Fruit fly (Drosophila melanogaster): ENCODE results near the gene kmr.

kmr gene

DNA sequence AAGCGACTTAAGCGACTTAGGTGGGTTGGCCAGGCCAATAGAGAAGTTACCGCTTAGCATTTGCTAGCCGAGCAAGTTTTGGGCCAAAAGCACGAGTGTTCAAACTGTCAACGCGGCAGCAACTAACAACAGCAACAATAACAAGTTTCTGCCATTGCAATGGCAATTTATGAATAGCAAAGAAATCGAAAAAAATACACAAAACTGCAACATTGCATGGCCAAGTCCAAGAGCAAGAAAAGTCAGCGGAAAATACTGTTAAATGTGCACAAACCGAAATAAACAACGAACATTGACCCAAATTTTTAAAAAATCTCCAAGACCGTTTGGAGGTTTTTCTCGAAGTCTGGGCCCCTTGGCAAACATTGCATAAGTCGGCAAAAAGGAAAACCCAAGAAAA, 95.3 kb downstream of the kmr start (continued):
- TF ChIP-seq CG17328 (GFP tag; IDR thresholded peaks at IDR 0.05) = no peak
- TF ChIP-seq bcd (GFP tag; optimal IDR thresholded peaks at IDR 0.05) = no peak

DNA sequence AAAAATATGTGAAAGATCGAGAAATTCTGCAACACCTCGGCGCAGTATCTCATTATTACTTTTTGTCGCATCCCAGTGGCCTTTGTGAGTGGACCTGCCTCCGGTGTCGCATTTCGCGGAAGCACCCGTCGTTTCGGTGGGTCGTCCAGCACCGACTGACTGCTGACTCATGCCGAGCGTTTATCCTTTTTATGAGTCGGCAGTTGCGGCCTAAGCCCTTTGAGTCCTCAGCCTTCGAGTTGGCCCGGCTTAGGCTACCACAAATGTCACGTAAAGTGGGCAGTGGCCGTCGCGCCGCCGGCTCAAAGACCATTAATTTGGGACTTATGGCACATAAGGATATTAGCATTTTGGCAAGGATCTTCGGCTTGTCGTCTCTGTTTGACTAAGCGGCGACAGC, 96.7 kb downstream of the kmr start:
- TF ChIP-seq CG1024 (GFP tag; IDR thresholded peaks at IDR 0.05) (no peak), cad (GFP tag; optimal IDR thresholded peaks at IDR 0.05) (peak; percentile 60), zen (tag; optimal IDR thresholded peaks at IDR 0.05) (peak; percentile 94), tll (GFP tag; optimal IDR thresholded peaks at IDR 0.05) (peak in 1 of 2 experiments; percentile 95)

DNA sequence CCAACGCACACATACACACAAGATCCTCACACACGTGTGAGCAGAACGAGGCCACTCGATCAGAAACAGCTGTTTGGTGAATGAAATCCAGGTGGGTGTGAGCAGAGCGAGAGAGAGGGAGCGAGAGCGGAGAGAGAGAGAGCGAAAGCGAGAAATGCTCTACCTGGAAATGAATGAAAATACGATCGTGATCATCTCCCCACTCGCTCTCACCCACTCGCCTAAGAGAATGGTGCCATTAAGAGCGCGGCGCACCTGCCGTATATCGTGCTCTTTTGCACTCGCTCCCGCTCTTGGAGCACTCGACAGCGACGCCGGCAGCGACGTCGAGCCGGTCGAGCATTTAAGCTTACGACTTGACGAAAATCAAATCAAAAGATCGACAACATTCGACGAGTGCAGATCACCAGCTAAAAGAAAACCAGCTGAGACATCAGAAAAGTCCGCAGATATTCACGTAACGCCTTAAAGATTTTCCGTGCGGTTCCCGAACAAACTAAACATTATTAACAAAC, 97.8 kb downstream of the kmr start, which contains the start of the genes tal-1A, tal-2A, tal-3A and tal-AA:
TSS of gene tal-1A (plus strand) at position 374 of the 515 bp plus-strand sequence.
TSS of gene tal-2A (plus strand) at position 374 of the 515 bp plus-strand sequence.
TSS of gene tal-3A (plus strand) at position 374 of the 515 bp plus-strand sequence.
TSS of gene tal-AA (plus strand) at position 374 of the 515 bp plus-strand sequence.
- no peak for TF ChIP-seq MBD-R2 (GFP tag; IDR thresholded peaks at IDR 0.05)
- peak; percentile 87 for TF ChIP-seq lbe (GFP tag; optimal IDR thresholded peaks at IDR 0.05)
- no peak for TF ChIP-seq CG9437 (GFP tag; optimal IDR thresholded peaks at IDR 0.05)
- no peak for TF ChIP-seq H2.0 (GFP tag; IDR thresholded peaks at IDR 0.05)
- TF ChIP-seq unpg (GFP tag; optimal IDR thresholded peaks at IDR 0.05) = peak; percentile 6
- TF ChIP-seq ems (GFP tag; optimal IDR thresholded peaks at IDR 0.05) = peak; percentile 30
- TF ChIP-seq dimm (GFP tag; IDR thresholded peaks at IDR 0.05) = no peak
- TF ChIP-seq vvl (GFP tag; IDR thresholded peaks at IDR 0.05) = peak; percentile 60; the same call in 1 of the 2 replicates
- no peak for TF ChIP-seq cad (GFP tag; optimal IDR thresholded peaks at IDR 0.05)
- TF ChIP-seq oc (tag; optimal IDR thresholded peaks at IDR 0.05) = peak; percentile 26
- TF ChIP-seq Fer1 (GFP tag; optimal IDR thresholded peaks at IDR 0.05) = peak; percentile 1
- peak; percentile 83 for TF ChIP-seq sens (GFP tag)
- peak; percentile 51 for TF ChIP-seq CG6254 (GFP tag; optimal IDR thresholded peaks at IDR 0.05)
- no peak for TF ChIP-seq tx (GFP tag; optimal IDR thresholded peaks at IDR 0.05)
- TF ChIP-seq nom (GFP tag; optimal IDR thresholded peaks at IDR 0.05) = peak; percentile 55
- peak; percentile 43 for TF ChIP-seq wek (GFP tag; optimal IDR thresholded peaks at IDR 0.05)
- peak; percentile 31; the same call in 1 of the 2 replicates for TF ChIP-seq bbx (GFP tag; IDR thresholded peaks at IDR 0.05; ENCODE audit: partially characterized antibody)
- TF ChIP-seq Scr (GFP tag; IDR thresholded peaks at IDR 0.05; ENCODE audit: partially characterized antibody) = peak; percentile 49; the same call in 1 of the 2 replicates
- peak; percentile 47 for TF ChIP-seq nau (GFP tag; optimal IDR thresholded peaks at IDR 0.05)
- peak; percentile 76 for TF ChIP-seq sna (GFP tag; IDR thresholded peaks at IDR 0.05; ENCODE audit: partially characterized antibody)
- peak in 1 of 2 experiments; percentile 75 for TF ChIP-seq Pdp1 (GFP tag; optimal IDR thresholded peaks at IDR 0.05)
- no peak for TF ChIP-seq Dfd (GFP tag; optimal IDR thresholded peaks at IDR 0.05)
- peak; percentile 53 for TF ChIP-seq CG6813 (GFP tag; optimal IDR thresholded peaks at IDR 0.05)
- TF ChIP-seq salm (tag; optimal IDR thresholded peaks at IDR 0.05) = no peak
- TF ChIP-seq Ets65A (GFP tag) = peak; percentile 44
- TF ChIP-seq Neu2 (GFP tag; optimal IDR thresholded peaks at IDR 0.05; ENCODE audit: borderline replicate concordance) = no peak
- no peak for TF ChIP-seq chif (GFP tag; optimal IDR thresholded peaks at IDR 0.05)
- no peak for TF ChIP-seq exex (tag; optimal IDR thresholded peaks at IDR 0.05)
- no peak for TF ChIP-seq CG10366 (GFP tag; IDR thresholded peaks at IDR 0.05)
- TF ChIP-seq vnd (GFP tag; IDR thresholded peaks at IDR 0.05; ENCODE audit: partially characterized antibody) = no peak
- TF ChIP-seq Fer2 (tag; optimal IDR thresholded peaks at IDR 0.05) = no peak
- TF ChIP-seq onecut (GFP tag; IDR thresholded peaks at IDR 0.05) = 0 out of 2 replicates have a peak, but pooled peaks have one; percentile 11
- 0 out of 3 replicates have a peak, but pooled peaks have one; percentile 53 for TF ChIP-seq Doc3 (GFP tag; IDR thresholded peaks at IDR 0.05; ENCODE audit: partially characterized antibody)
- no peak for TF ChIP-seq CG43689 (GFP tag; IDR thresholded peaks at IDR 0.05)
- no peak for TF ChIP-seq CG12744 (GFP tag; optimal IDR thresholded peaks at IDR 0.05)
- no peak for TF ChIP-seq CG42726 (GFP tag; IDR thresholded peaks at IDR 0.05; ENCODE audit: partially characterized antibody)
- TF ChIP-seq sug (tag; optimal IDR thresholded peaks at IDR 0.05) = no peak
- TF ChIP-seq Rfx (GFP tag; IDR thresholded peaks at IDR 0.05) = peak; percentile 25; the same call in 1 of the 2 replicates
- no peak for TF ChIP-seq CG33213 (GFP tag; optimal IDR thresholded peaks at IDR 0.05)
- TF ChIP-seq crp (GFP tag; optimal IDR thresholded peaks at IDR 0.05) = peak in 1 of 2 experiments; percentile 73
